Comparison of ENCODE assay signal across 2 worm cellular contexts in genomic region chrX:8929688-8930087, ce11.
TF ChIP-seq lines count a peak whose summit lies in the region.

No protein-coding gene starts in this region.

TF ChIP-seq in whole organism, L1 larva, 84 proteins besides CTCF, POLR2A, EP300 and RAD21:
- TF ChIP-seq unc-62 (GFP tag; optimal IDR thresholded peaks at IDR 0.05; lab: Kevin White, UChicago): no peak
- TF ChIP-seq blmp-1 (tag; optimal IDR thresholded peaks at IDR 0.05; lab: Kevin White, UChicago): peak; percentile 92
- TF ChIP-seq pax-3 (tag; optimal IDR thresholded peaks at IDR 0.05; lab: Kevin White, UChicago): no peak
- TF ChIP-seq ama-1 (optimal IDR thresholded peaks at IDR 0.05; lab: Kevin White, UChicago): no peak
- no peak for TF ChIP-seq nhr-237 (tag; optimal IDR thresholded peaks at IDR 0.05; lab: Kevin White, UChicago)
- peak; percentile 43 for TF ChIP-seq nhr-85 (tag; lab: Kevin White, UChicago)
- no peak for TF ChIP-seq hlh-17 (GFP tag; optimal IDR thresholded peaks at IDR 0.05; lab: Kevin White, UChicago; ENCODE audit: borderline replicate concordance)
- no peak for TF ChIP-seq egl-27 (tag; optimal IDR thresholded peaks at IDR 0.05; lab: Kevin White, UChicago)

TF ChIP-seq in whole organism, L2 larva, 48 proteins besides CTCF, POLR2A, EP300 and RAD21:
- TF ChIP-seq blmp-1 (tag; optimal IDR thresholded peaks at IDR 0.05; lab: Kevin White, UChicago; ENCODE audit: insufficient read depth) (peak; percentile 34), skn-1 (tag; optimal IDR thresholded peaks at IDR 0.05; lab: Kevin White, UChicago) (no peak)

Comparison
In these comparisons a context has a peak if more than half of its experiments do, and no peak if none do; other contexts are left out.
1. Of the 22 proteins assayed by ChIP-seq in both whole organism, L1 larva and whole organism, L2 larva: peak only in whole organism, L1 larva: none; only in whole organism, L2 larva: none; in both: blmp-1; in neither: 21.